Fruit fly (Drosophila melanogaster) whole organism, embryonic: Measurements from ENCODE around the gene CG11655.

Experiments
- Asciz ChIP-seq: fragments of 200-800 bp; sonication (Bioruptor generic); optimal IDR thresholded peaks from 2 replicates; lab custom pipeline; 2017; ENCODE audit warnings: missing biosample characterization, mild to moderate bottlenecking, missing genetic modification characterization, missing genetic modification reagents
- Blimp-1 ChIP-seq: fragments of 200-800 bp; sonication (Bioruptor generic); optimal IDR thresholded peaks from 3 replicates; lab custom pipeline; 2018; ENCODE audit warnings: missing biosample characterization, missing genetic modification characterization, mild to moderate bottlenecking, moderate library complexity, missing genetic modification reagents
- CG11504 ChIP-seq: fragments of 200-800 bp; sonication (Bioruptor generic); optimal IDR thresholded peaks from 3 replicates; lab custom pipeline; 2019; ENCODE audit warnings: missing biosample characterization, mild to moderate bottlenecking, missing genetic modification characterization, moderate library complexity
- CG11696 ChIP-seq: fragments of 200-800 bp; sonication (Bioruptor generic); IDR thresholded peaks from 2 replicates; pipeline ENCODE4 v1.3.6; 2022; ENCODE audit warnings: missing biosample characterization, missing genetic modification characterization
- CG15601 ChIP-seq: fragments of 200-800 bp; sonication (Bioruptor generic); optimal IDR thresholded peaks from 3 replicates; lab custom pipeline; 2019; ENCODE audit warnings: missing biosample characterization, mild to moderate bottlenecking, missing genetic modification characterization, moderate library complexity
- CG15696 ChIP-seq: fragments of 200-800 bp; sonication (Bioruptor generic); optimal IDR thresholded peaks from 2 replicates; lab custom pipeline; 2019; ENCODE audit warnings: missing biosample characterization, mild to moderate bottlenecking, missing genetic modification characterization, moderate library complexity
- CG1603 ChIP-seq: fragments of 200-800 bp; sonication (Bioruptor generic); optimal IDR thresholded peaks from 2 replicates; lab custom pipeline; 2019; ENCODE audit warnings: missing biosample characterization, mild to moderate bottlenecking, missing genetic modification characterization, moderate library complexity
- CG16863 ChIP-seq: fragments of 200-800 bp; sonication (Bioruptor generic); optimal IDR thresholded peaks from 3 replicates; lab custom pipeline; 2016; ENCODE audit warnings: missing biosample characterization, missing genetic modification characterization
- CG17359 ChIP-seq: fragments of 200-800 bp; sonication (Bioruptor generic); optimal IDR thresholded peaks from 3 replicates; lab custom pipeline; 2018; ENCODE audit warnings: missing biosample characterization, mild to moderate bottlenecking, missing genetic modification characterization, moderate library complexity
- CG17361 ChIP-seq: fragments of 200-800 bp; sonication (Bioruptor generic); IDR thresholded peaks from 3 replicates; pipeline ENCODE4 v1.3.6; 2022; ENCODE audit warnings: missing biosample characterization, missing genetic modification characterization
- CG18262 ChIP-seq: fragments of 200-800 bp; optimal IDR thresholded peaks from 3 replicates; lab custom pipeline; 2019; ENCODE audit warnings: missing biosample characterization, mild to moderate bottlenecking, missing genetic modification characterization, moderate library complexity
- CG2889 ChIP-seq: fragments of 200-800 bp; sonication (Bioruptor generic); IDR thresholded peaks from 3 replicates; pipeline ENCODE4 v1.3.6; 2022; ENCODE audit warnings: missing biosample characterization, missing genetic modification characterization
- CG30403 ChIP-seq: fragments of 200-800 bp; sonication (Bioruptor generic); optimal IDR thresholded peaks from 3 replicates; lab custom pipeline; 2016; ENCODE audit warnings: missing biosample characterization, missing genetic modification characterization
- CG31441 ChIP-seq: fragments of 200-800 bp; sonication (Bioruptor generic); IDR thresholded peaks from 2 replicates; pipeline ENCODE4 v1.3.6; 2022; ENCODE audit warnings: missing biosample characterization, missing genetic modification characterization
- CG5180 ChIP-seq: fragments of 200-800 bp; sonication (Bioruptor generic); optimal IDR thresholded peaks from 3 replicates; lab custom pipeline; 2017; ENCODE audit warnings: missing biosample characterization, missing genetic modification characterization, mild to moderate bottlenecking, moderate library complexity, missing genetic modification reagents
- CG6175 ChIP-seq: fragments of 200-800 bp; sonication (Bioruptor generic); IDR thresholded peaks from 3 replicates; pipeline ENCODE4 v1.3.6; 2022; ENCODE audit warnings: missing biosample characterization, missing genetic modification characterization
- CG7745 ChIP-seq: fragments of 200-800 bp; sonication (Bioruptor generic); optimal IDR thresholded peaks from 2 replicates; lab custom pipeline; 2018; ENCODE audit warnings: missing biosample characterization, mild to moderate bottlenecking, missing genetic modification characterization, moderate library complexity
- CG7839 ChIP-seq: fragments of 200-800 bp; sonication (Bioruptor generic); optimal IDR thresholded peaks from 3 replicates; lab custom pipeline; 2018; ENCODE audit warnings: missing biosample characterization, mild to moderate bottlenecking, missing genetic modification characterization, moderate library complexity
- CG8290 ChIP-seq, 3 experiments: fragments of 200-800 bp; sonication (Bioruptor generic); optimal IDR thresholded peaks; 2 replicates each; lab custom pipeline; 2016 to 2019; ENCODE audit warnings: missing biosample characterization in 3 of 3, missing genetic modification characterization in 3 of 3, mild to moderate bottlenecking in 2 of 3, moderate library complexity in 1 of 3
- CG9215 ChIP-seq: fragments of 200-800 bp; sonication (Bioruptor generic); IDR thresholded peaks from 2 replicates; pipeline ENCODE4 v1.3.6; 2022; ENCODE audit warnings: missing biosample characterization, missing genetic modification characterization
- CG9727 ChIP-seq: fragments of 200-800 bp; sonication (Bioruptor generic); optimal IDR thresholded peaks from 3 replicates; lab custom pipeline; 2017; ENCODE audit warnings: missing biosample characterization, mild to moderate bottlenecking, missing genetic modification characterization
- Ets65A ChIP-seq: fragments of 200-800 bp; sonication (Bioruptor generic); peaks from one replicate; lab custom pipeline; 2016; ENCODE audit warnings: missing biosample characterization, missing genetic modification characterization
- Hmx ChIP-seq: fragments of 200-800 bp; sonication (Bioruptor generic); optimal IDR thresholded peaks from 2 replicates; lab custom pipeline; 2016; ENCODE audit warnings: missing biosample characterization, missing genetic modification characterization
- Lhr ChIP-seq: fragments of 200-800 bp; sonication (Bioruptor generic); optimal IDR thresholded peaks from 3 replicates; lab custom pipeline; 2017; ENCODE audit warnings: mild to moderate bottlenecking, missing biosample characterization, missing genetic modification reagents, missing genetic modification characterization
- Med ChIP-seq: fragments of 200-800 bp; sonication (Bioruptor generic); peaks from one replicate; lab custom pipeline; 2016; ENCODE audit warnings: missing biosample characterization, missing genetic modification characterization, mild to moderate bottlenecking, inconsistent platforms, moderate library complexity
- Mrtf ChIP-seq: fragments of 200-800 bp; sonication (Bioruptor generic); IDR thresholded peaks from 3 replicates; pipeline ENCODE4 v1.3.6; 2022; ENCODE audit warnings: missing biosample characterization, missing genetic modification characterization
- Optix ChIP-seq: fragments of 200-800 bp; sonication (Bioruptor generic); IDR thresholded peaks from 3 replicates; pipeline ENCODE4 v1.3.6; 2022; ENCODE audit warnings: missing biosample characterization, missing genetic modification characterization
- Ptx1 ChIP-seq: fragments of 200-800 bp; sonication (Bioruptor generic); IDR thresholded peaks from 2 replicates; pipeline ENCODE4 v1.3.6; 2022; ENCODE audit warnings: missing biosample characterization, missing genetic modification characterization
- Trl ChIP-seq, 3 experiments: fragments of >200 bp in 2 of 3; fragments of 200-800 bp in 1 of 3; sonication (Bioruptor generic) in 1 of 3; optimal IDR thresholded peaks; 2 replicates in 1 of 3; 3 replicates in 2 of 3; lab custom pipeline; 2016 to 2017; ENCODE audit warnings: missing biosample characterization in 1 of 3, missing genetic modification characterization in 1 of 3
- Vsx1 ChIP-seq: fragments of 200-800 bp; sonication (Bioruptor generic); optimal IDR thresholded peaks from 2 replicates; lab custom pipeline; 2017; ENCODE audit warnings: missing biosample characterization, mild to moderate bottlenecking, missing genetic modification characterization, missing genetic modification reagents
- ac ChIP-seq: fragments of 200-800 bp; sonication (Bioruptor generic); optimal IDR thresholded peaks from 3 replicates; lab custom pipeline; 2017; ENCODE audit warnings: missing biosample characterization, mild to moderate bottlenecking, missing genetic modification characterization
- ap ChIP-seq: fragments of 200-800 bp; sonication (Bioruptor generic); IDR thresholded peaks from 2 replicates; pipeline ENCODE4 v1.3.6; 2022; ENCODE audit warnings: missing biosample characterization, missing genetic modification characterization
- bigmax ChIP-seq: fragments of 200-800 bp; sonication (Bioruptor generic); optimal IDR thresholded peaks from 2 replicates; lab custom pipeline; 2018; ENCODE audit warnings: missing biosample characterization, mild to moderate bottlenecking, missing genetic modification characterization
- chm ChIP-seq: fragments of 200-800 bp; sonication (Bioruptor generic); IDR thresholded peaks from 2 replicates; pipeline ENCODE4 v1.3.6; 2022; ENCODE audit warnings: missing biosample characterization, missing genetic modification characterization
- dpn ChIP-seq, 2 experiments: fragments of 200-800 bp; sonication (Bioruptor generic); optimal IDR thresholded peaks; 3 replicates each; lab custom pipeline; 2016; ENCODE audit warnings: missing biosample characterization in 2 of 2, missing genetic modification characterization in 2 of 2
- eve ChIP-seq, 2 experiments: fragments of >200 bp; optimal IDR thresholded peaks; 2 replicates each; lab custom pipeline; 2017; ENCODE audit warnings: missing biosample characterization in 2 of 2, missing genetic modification characterization in 2 of 2
- gem ChIP-seq: fragments of 200-800 bp; sonication (Bioruptor generic); optimal IDR thresholded peaks from 2 replicates; lab custom pipeline; 2019; ENCODE audit warnings: missing biosample characterization, mild to moderate bottlenecking, missing genetic modification characterization, moderate library complexity
- hb ChIP-seq: fragments of 200-800 bp; sonication (Bioruptor generic); IDR thresholded peaks from 3 replicates; pipeline ENCODE4 v1.3.6; 2022; ENCODE audit warnings: missing biosample characterization, missing genetic modification characterization; ENCODE audit not compliant: partially characterized antibody
- kni ChIP-seq: fragments of 200-800 bp; sonication (Bioruptor generic); optimal IDR thresholded peaks from 3 replicates; lab custom pipeline; 2017; ENCODE audit warnings: mild to moderate bottlenecking, missing biosample characterization, missing genetic modification reagents, missing genetic modification characterization
- oc ChIP-seq: fragments of 200-800 bp; sonication (Bioruptor generic); optimal IDR thresholded peaks from 2 replicates; lab custom pipeline; 2018; ENCODE audit warnings: missing biosample characterization, mild to moderate bottlenecking, missing genetic modification characterization, moderate library complexity
- onecut ChIP-seq: fragments of 200-800 bp; sonication (Bioruptor generic); IDR thresholded peaks from 2 replicates; pipeline ENCODE4 v1.3.6; 2022; ENCODE audit warnings: missing biosample characterization, missing genetic modification characterization
- phol ChIP-seq: fragments of 200-800 bp; sonication (Bioruptor generic); optimal IDR thresholded peaks from 3 replicates; lab custom pipeline; 2018; ENCODE audit warnings: missing biosample characterization, mild to moderate bottlenecking, missing genetic modification characterization, moderate library complexity
- prd ChIP-seq, 3 experiments: fragments of >200 bp in 2 of 3; fragments of 200-800 bp in 1 of 3; sonication (Bioruptor generic) in 1 of 3; optimal IDR thresholded peaks in 2 of 3; IDR thresholded peaks in 1 of 3; 2 replicates in 2 of 3; 3 replicates in 1 of 3; pipeline versions ENCODE4 v1.3.6 to Lab custom; 2017 to 2022; ENCODE audit warnings: missing biosample characterization in 1 of 3, missing genetic modification characterization in 1 of 3
- row ChIP-seq: fragments of 200-800 bp; sonication (Bioruptor generic); IDR thresholded peaks from 3 replicates; pipeline ENCODE4 v1.3.6; 2022; ENCODE audit warnings: missing biosample characterization, missing genetic modification characterization
- sens ChIP-seq: fragments of 200-800 bp; sonication (Bioruptor generic); peaks from one replicate; lab custom pipeline; 2016; ENCODE audit warnings: missing biosample characterization, missing genetic modification characterization
- sqz ChIP-seq: fragments of 200-800 bp; sonication (Bioruptor generic); optimal IDR thresholded peaks from 3 replicates; lab custom pipeline; 2018; ENCODE audit warnings: missing biosample characterization, mild to moderate bottlenecking, missing genetic modification characterization

The CG11655 gene

DNA sequence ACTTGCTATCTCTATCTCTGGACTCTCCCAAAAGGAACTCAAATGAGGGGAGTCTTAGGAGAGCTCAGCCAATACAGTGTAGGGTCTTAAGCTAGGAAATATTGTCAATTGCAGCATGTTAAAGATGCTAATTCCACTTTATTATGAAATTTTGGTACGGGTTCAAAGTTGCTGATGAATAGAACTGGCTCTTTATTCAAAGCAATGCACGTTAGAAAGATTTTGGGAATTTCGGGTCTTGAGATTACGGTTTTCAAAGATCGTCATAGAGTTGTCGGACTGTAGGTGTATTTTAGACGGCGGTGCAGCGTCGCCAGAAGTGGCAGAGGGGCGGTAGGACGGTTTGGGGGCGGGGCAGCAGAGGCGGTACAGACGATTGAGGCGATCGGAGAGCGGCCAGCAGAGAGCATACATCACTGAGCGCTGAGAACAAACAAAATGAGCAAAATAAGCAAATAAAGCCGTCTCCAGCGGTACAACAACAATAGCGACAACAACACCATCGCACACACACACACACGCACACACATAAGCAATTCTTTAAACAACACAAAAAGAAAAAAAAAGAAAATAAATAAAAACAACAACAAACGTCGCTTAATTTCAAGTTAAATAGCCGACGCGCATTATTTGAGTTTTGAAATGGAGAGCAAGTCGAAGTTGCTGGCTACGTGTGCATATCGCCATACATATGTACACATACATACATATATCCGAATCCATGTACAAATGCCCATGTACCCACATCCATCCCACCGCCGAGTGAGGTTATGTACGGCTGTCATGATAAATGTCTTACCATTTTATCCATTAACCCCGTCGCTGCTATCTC, 44.4 kb downstream of the CG11655 start (continued):
- 0 out of 2 replicates have a peak, but pooled peaks have one; percentile 22 for TF ChIP-seq Ptx1 (GFP tag; lab: Robert Waterston, UW)
- TF ChIP-seq Mrtf (GFP tag; lab: Robert Waterston, UW), result no peak
- TF ChIP-seq CG15696 (tag; lab: Kevin White, UChicago), result peak; percentile 29
- no peak for TF ChIP-seq Optix (GFP tag; lab: Robert Waterston, UW)
- peak; percentile 48 for TF ChIP-seq kni (GFP tag; lab: Kevin White, UChicago)
- TF ChIP-seq dpn (GFP tag; optimal IDR thresholded peaks at IDR 0.05; lab: Kevin White, UChicago), result peak in 1 of 2 experiments; percentile 5
- no peak for TF ChIP-seq CG9215 (GFP tag; lab: Robert Waterston, UW)
- TF ChIP-seq Lhr, result no peak
- TF ChIP-seq CG11504 (tag; lab: Kevin White, UChicago), result peak; percentile 1
- TF ChIP-seq row, result peak; percentile 46
- no peak for TF ChIP-seq oc
- TF ChIP-seq Hmx (GFP tag; lab: Kevin White, UChicago), result no peak
- TF ChIP-seq CG5180 (GFP tag; lab: Kevin White, UChicago), result peak; percentile 34
- TF ChIP-seq CG30403 (GFP tag; lab: Kevin White, UChicago), result peak; percentile 15
- peak; percentile 32 for TF ChIP-seq CG18262 (tag; lab: Kevin White, UChicago)
- TF ChIP-seq CG6175 (GFP tag; lab: Robert Waterston, UW), result no peak
- no peak for TF ChIP-seq CG16863
- 0 out of 2 replicates have a peak, but pooled peaks have one; percentile 7 for TF ChIP-seq onecut
- TF ChIP-seq Blimp-1 (GFP tag; lab: Kevin White, UChicago), result peak; percentile 21
- peak; percentile 13 for TF ChIP-seq CG17359
- TF ChIP-seq sens (GFP tag; lab: Kevin White, UChicago), result peak; percentile 75
- TF ChIP-seq chm, result peak; percentile 11; the same call in 1 of the 2 replicates
- TF ChIP-seq Asciz (GFP tag; lab: Kevin White, UChicago), result peak; percentile 25
- TF ChIP-seq ap, result 0 out of 2 replicates have a peak, but pooled peaks have one; percentile 9
- peak; percentile 8 for TF ChIP-seq phol
- TF ChIP-seq hb (GFP tag; lab: Robert Waterston, UW), result no peak
- TF ChIP-seq CG31441 (GFP tag; lab: Robert Waterston, UW), result 0 out of 2 replicates have a peak, but pooled peaks have one; percentile 10
- TF ChIP-seq Trl (optimal IDR thresholded peaks at IDR 0.05; lab: Kevin White, UChicago), result peak; percentile 41 to 49
- no peak for TF ChIP-seq Trl (GFP tag; optimal IDR thresholded peaks at IDR 0.05; lab: Kevin White, UChicago)
- TF ChIP-seq bigmax, result peak; percentile 87
- TF ChIP-seq CG2889 (GFP tag; lab: Robert Waterston, UW), result no peak
- peak; percentile 13 for TF ChIP-seq ac (GFP tag; lab: Kevin White, UChicago)
- TF ChIP-seq CG8290 (GFP tag; optimal IDR thresholded peaks at IDR 0.05; lab: Kevin White, UChicago), result no peak
- TF ChIP-seq CG8290 (tag; optimal IDR thresholded peaks at IDR 0.05; lab: Kevin White, UChicago), result peak in 1 of 2 experiments; percentile 7
- TF ChIP-seq Vsx1 (GFP tag; lab: Kevin White, UChicago), result peak; percentile 20
- peak; percentile 45 for TF ChIP-seq CG15601 (tag; lab: Kevin White, UChicago)
- 0 out of 3 replicates have a peak, but pooled peaks have one; percentile 18 for TF ChIP-seq CG17361 (GFP tag; lab: Robert Waterston, UW)
- TF ChIP-seq sqz (GFP tag; lab: Kevin White, UChicago), result peak; percentile 39
- TF ChIP-seq CG7839 (tag; lab: Kevin White, UChicago), result peak; percentile 24
- TF ChIP-seq CG7745 (tag; lab: Kevin White, UChicago), result peak; percentile 16
- peak; percentile 20 for TF ChIP-seq CG1603
- TF ChIP-seq CG11696 (GFP tag; lab: Robert Waterston, UW), result peak; percentile 43; the same call in 1 of the 2 replicates
- TF ChIP-seq eve (GFP tag; optimal IDR thresholded peaks at IDR 0.05; lab: Kevin White, UChicago), result no peak
- TF ChIP-seq Med, result peak; percentile 71
- no peak for TF ChIP-seq prd (optimal IDR thresholded peaks at IDR 0.05; lab: Kevin White, UChicago)
- peak; percentile 47; the same call in 1 of the 3 replicates for TF ChIP-seq prd (GFP tag; IDR thresholded peaks at IDR 0.05; lab: Robert Waterston, UW)
- TF ChIP-seq gem (tag; lab: Kevin White, UChicago), result peak; percentile 23
- peak; percentile 92 for TF ChIP-seq Ets65A (GFP tag; lab: Kevin White, UChicago)
- TF ChIP-seq CG9727 (GFP tag; lab: Kevin White, UChicago), result peak; percentile 33
